Worm (Caenorhabditis elegans): ENCODE data around the gene D1005.10.

D1005.10 gene

ce11 chrX:1528107-1528506 lies 42.1 kb upstream of the D1005.10 start:
- TF ChIP-seq unc-62 (GFP tag; optimal IDR thresholded peaks at IDR 0.05) (no peak), lsy-2 (tag; optimal IDR thresholded peaks at IDR 0.05) (no peak), M03D4.4 (tag; optimal IDR thresholded peaks at IDR 0.05) (no peak), blmp-1 (tag; optimal IDR thresholded peaks at IDR 0.05) (no peak), ceh-43 (GFP tag; optimal IDR thresholded peaks at IDR 0.05) (no peak), tbx-8 (GFP tag; optimal IDR thresholded peaks at IDR 0.05) (no peak), lin-13 (tag; optimal IDR thresholded peaks at IDR 0.05) (no peak), nhr-237 (tag; optimal IDR thresholded peaks at IDR 0.05) (no peak), mab-5 (tag; optimal IDR thresholded peaks at IDR 0.05) (no peak), nhr-2 (tag; optimal IDR thresholded peaks at IDR 0.05) (no peak), ces-1 (GFP tag; optimal IDR thresholded peaks at IDR 0.05) (no peak), drap-1 (GFP tag; optimal IDR thresholded peaks at IDR 0.05) (no peak), pha-4 (tag; optimal IDR thresholded peaks at IDR 0.05) (no peak), snpc-4 (tag; optimal IDR thresholded peaks at IDR 0.05) (no peak), cnd-1 (tag; optimal IDR thresholded peaks at IDR 0.05) (no peak), unc-120 (tag; optimal IDR thresholded peaks at IDR 0.05; ENCODE audit: poor library complexity, severe bottlenecking) (no peak)

ce11 chrX:1527338-1527737 lies 41.4 kb upstream of the D1005.10 start:
- TF ChIP-seq sptf-1 (tag; optimal IDR thresholded peaks at IDR 0.05) (no peak), lin-32 (GFP tag; optimal IDR thresholded peaks at IDR 0.05) (no peak), elt-3 (tag; optimal IDR thresholded peaks at IDR 0.05) (no peak), ham-2 (GFP tag; optimal IDR thresholded peaks at IDR 0.05) (peak; percentile 4), bed-3 (GFP tag; optimal IDR thresholded peaks at IDR 0.05) (no peak), elt-1 (tag; optimal IDR thresholded peaks at IDR 0.05; ENCODE audit: borderline replicate concordance, insufficient read depth) (peak; percentile 24), ces-1 (GFP tag; optimal IDR thresholded peaks at IDR 0.05) (no peak), flh-1 (GFP tag; optimal IDR thresholded peaks at IDR 0.05) (no peak)

- no peak for TF ChIP-seq blmp-1 (tag; optimal IDR thresholded peaks at IDR 0.05)
- no peak for TF ChIP-seq ham-2 (GFP tag; optimal IDR thresholded peaks at IDR 0.05)
- no peak for TF ChIP-seq elt-3 (tag; optimal IDR thresholded peaks at IDR 0.05)
- TF ChIP-seq sem-2 (GFP tag; optimal IDR thresholded peaks at IDR 0.05) = no peak
- TF ChIP-seq hlh-1 (tag; optimal IDR thresholded peaks at IDR 0.05) = no peak
- no peak for TF ChIP-seq unc-39 (tag; optimal IDR thresholded peaks at IDR 0.05)
- TF ChIP-seq ceh-83 (GFP tag; optimal IDR thresholded peaks at IDR 0.05) = no peak
- no peak for TF ChIP-seq nhr-76 (tag; optimal IDR thresholded peaks at IDR 0.05)
- no peak for TF ChIP-seq pha-4 (tag; optimal IDR thresholded peaks at IDR 0.05)
- no peak for TF ChIP-seq unc-120 (tag; optimal IDR thresholded peaks at IDR 0.05; ENCODE audit: poor library complexity, severe bottlenecking)
- TF ChIP-seq mab-5 (tag; optimal IDR thresholded peaks at IDR 0.05) = no peak
- TF ChIP-seq flh-1 (GFP tag; optimal IDR thresholded peaks at IDR 0.05) = no peak
- TF ChIP-seq ces-1 (GFP tag; optimal IDR thresholded peaks at IDR 0.05) = no peak
- no peak for TF ChIP-seq elt-1 (tag; optimal IDR thresholded peaks at IDR 0.05; ENCODE audit: borderline replicate concordance, insufficient read depth)
- TF ChIP-seq nhr-2 (tag; optimal IDR thresholded peaks at IDR 0.05) = no peak
- no peak for TF ChIP-seq lsy-2 (tag; optimal IDR thresholded peaks at IDR 0.05)
- no peak for TF ChIP-seq nhr-28 (tag; optimal IDR thresholded peaks at IDR 0.05)
- no peak for TF ChIP-seq nhr-237 (tag; optimal IDR thresholded peaks at IDR 0.05)
- no peak for TF ChIP-seq lin-13 (tag; optimal IDR thresholded peaks at IDR 0.05)
- no peak for TF ChIP-seq unc-62 (GFP tag; optimal IDR thresholded peaks at IDR 0.05)
Measured at ce11 chrX:1525511-1526172, 39.7 kb upstream of the D1005.10 start.

- TF ChIP-seq lin-32 (GFP tag; optimal IDR thresholded peaks at IDR 0.05) (peak; percentile 77), ces-1 (GFP tag; optimal IDR thresholded peaks at IDR 0.05) (peak; percentile 77), sptf-1 (tag; optimal IDR thresholded peaks at IDR 0.05) (no peak), ham-2 (GFP tag; optimal IDR thresholded peaks at IDR 0.05) (peak; percentile 77), elt-3 (tag; optimal IDR thresholded peaks at IDR 0.05) (no peak), hlh-1 (tag; optimal IDR thresholded peaks at IDR 0.05) (peak; percentile 45), unc-62 (GFP tag; optimal IDR thresholded peaks at IDR 0.05) (peak; percentile 74), M03D4.4 (tag; optimal IDR thresholded peaks at IDR 0.05) (peak; percentile 13), cnd-1 (tag; optimal IDR thresholded peaks at IDR 0.05) (peak; percentile 61), mep-1 (tag; optimal IDR thresholded peaks at IDR 0.05) (peak; percentile 45), mls-2 (tag; optimal IDR thresholded peaks at IDR 0.05) (peak; percentile 56), drap-1 (GFP tag; optimal IDR thresholded peaks at IDR 0.05) (no peak), mab-5 (tag; optimal IDR thresholded peaks at IDR 0.05) (no peak), nhr-28 (tag; optimal IDR thresholded peaks at IDR 0.05) (no peak), bed-3 (GFP tag; optimal IDR thresholded peaks at IDR 0.05) (no peak), ztf-11 (tag; optimal IDR thresholded peaks at IDR 0.05) (no peak), unc-120 (tag; optimal IDR thresholded peaks at IDR 0.05; ENCODE audit: poor library complexity, severe bottlenecking) (peak; percentile 78), snpc-4 (tag; optimal IDR thresholded peaks at IDR 0.05) (no peak)
Measured at ce11 chrX:1524559-1524958, 38.6 kb upstream of the D1005.10 start.
